Worm (Caenorhabditis elegans): ENCODE results near the gene rpl-32.

DNA sequence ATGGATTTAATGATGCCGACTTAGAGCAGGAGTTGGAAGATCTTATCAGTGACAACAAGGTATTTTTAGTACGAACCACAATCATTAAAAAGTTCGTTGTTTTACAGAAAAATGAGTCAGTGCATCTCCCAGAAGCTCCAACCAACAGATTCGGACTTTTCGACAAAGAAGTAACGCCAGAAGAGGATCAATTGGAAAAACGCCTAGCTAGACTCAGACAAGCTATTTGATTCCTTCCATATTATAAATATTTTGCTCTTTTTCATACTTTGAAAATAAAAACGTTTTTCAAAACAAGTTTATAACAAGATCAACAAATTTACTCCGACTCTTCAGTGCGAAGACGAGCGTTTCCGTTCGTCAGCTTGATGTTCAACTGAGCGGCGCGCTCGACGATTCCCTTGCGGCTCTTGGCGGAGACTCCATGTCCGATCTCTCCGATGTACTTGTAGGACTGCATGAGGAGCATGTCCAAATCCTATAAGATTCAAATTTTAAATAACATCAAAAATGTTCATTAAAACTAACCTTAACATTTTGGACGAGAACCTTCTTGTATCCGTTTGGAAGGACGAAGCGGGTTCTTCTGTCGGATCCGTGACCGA lies 568 bp downstream of the rpl-32 start:
- TF ChIP-seq ztf-4 (tag; optimal IDR thresholded peaks at IDR 0.05), result no peak
- TF ChIP-seq aly-2 (tag; optimal IDR thresholded peaks at IDR 0.05), result no peak
- TF ChIP-seq nhr-237 (tag; optimal IDR thresholded peaks at IDR 0.05), result no peak
- no peak for TF ChIP-seq snpc-4 (tag; optimal IDR thresholded peaks at IDR 0.05)
- TF ChIP-seq nhr-77 (tag; optimal IDR thresholded peaks at IDR 0.05), result no peak
- no peak for TF ChIP-seq nhr-11 (tag; optimal IDR thresholded peaks at IDR 0.05)
- no peak for TF ChIP-seq zag-1 (tag; optimal IDR thresholded peaks at IDR 0.05)
- no peak for TF ChIP-seq unc-62 (GFP tag; optimal IDR thresholded peaks at IDR 0.05)

Measured in whole organism, L2 larva.